Worm (Caenorhabditis elegans) whole organism, young adult: ENCODE results near the gene toca-1.

Source experiments
- B0336.3 ChIP-seq: fragments of 200-800 bp; sonication (Bioruptor generic); IDR thresholded peaks from 2 replicates; pipeline ENCODE4 v1.3.6; 2022; ENCODE audit warnings: missing genetic modification characterization, missing compliant biosample characterization
- F10E7.11 ChIP-seq: sonication (generic microtip); optimal IDR thresholded peaks from 2 replicates; lab custom pipeline; 2017; ENCODE audit warnings: mild to moderate bottlenecking, missing genetic modification characterization, moderate library complexity, missing compliant biosample characterization
- F39B2.1 ChIP-seq: fragments of 200-800 bp; sonication (Bioruptor generic); IDR thresholded peaks from 2 replicates; pipeline ENCODE4 v1.3.6; 2022; ENCODE audit warnings: missing genetic modification reagents, missing genetic modification characterization, missing compliant biosample characterization
- F52B5.7 ChIP-seq: sonication (generic microtip); optimal IDR thresholded peaks from 2 replicates; lab custom pipeline; 2016; ENCODE audit warnings: mild to moderate bottlenecking, missing genetic modification characterization, missing compliant biosample characterization
- F55B11.4 ChIP-seq: sonication (generic microtip); optimal IDR thresholded peaks from 2 replicates; lab custom pipeline; 2016; ENCODE audit warnings: missing compliant biosample characterization, missing genetic modification characterization, borderline replicate concordance; ENCODE audit not compliant: insufficient read depth
- F57A8.1 ChIP-seq: fragments of 200-800 bp; sonication (Bioruptor generic); optimal IDR thresholded peaks from 2 replicates; lab custom pipeline; 2018; ENCODE audit warnings: mild to moderate bottlenecking, missing genetic modification characterization, moderate library complexity, missing compliant biosample characterization
- K11D2.4 ChIP-seq: fragments of 200-800 bp; sonication (Bioruptor generic); IDR thresholded peaks from 2 replicates; pipeline ENCODE4 v1.3.6; 2022; ENCODE audit warnings: missing genetic modification reagents, missing genetic modification characterization, missing compliant biosample characterization
- ama-1 ChIP-seq, 3 experiments: fragments of 150-350 bp in 1 of 3; sonication (generic microtip) in 2 of 3; optimal IDR thresholded peaks; 2 replicates each; lab custom pipeline; 2014 to 2018; ENCODE audit warnings: missing biosample characterization in 2 of 3, missing genetic modification characterization in 2 of 3, missing genetic modification reagents in 2 of 3
- aptf-2 ChIP-seq: fragments of 200-800 bp; sonication (Bioruptor generic); conservative IDR thresholded peaks from 2 replicates; pipeline ENCODE4 v1.3.6; 2022; ENCODE audit warnings: missing genetic modification reagents, missing genetic modification characterization, missing compliant biosample characterization
- attf-6 ChIP-seq: fragments of 200-800 bp; sonication (Bioruptor generic); IDR thresholded peaks from 2 replicates; pipeline ENCODE4 v1.3.6; 2022; ENCODE audit warnings: missing genetic modification reagents, missing genetic modification characterization, missing compliant biosample characterization
- bed-1 ChIP-seq: fragments of 200-800 bp; sonication (Bioruptor generic); IDR thresholded peaks from 2 replicates; pipeline ENCODE4 v1.3.6; 2022; ENCODE audit warnings: missing genetic modification reagents, missing genetic modification characterization, missing compliant biosample characterization
- ceh-27 ChIP-seq: fragments of 200-800 bp; sonication (Bioruptor generic); optimal IDR thresholded peaks from 2 replicates; lab custom pipeline; 2018; ENCODE audit warnings: mild to moderate bottlenecking, missing genetic modification characterization, moderate library complexity, missing compliant biosample characterization
- ceh-79 ChIP-seq: sonication (generic microtip); optimal IDR thresholded peaks from 2 replicates; lab custom pipeline; 2017; ENCODE audit warnings: mild to moderate bottlenecking, missing genetic modification characterization, missing compliant biosample characterization
- dpl-1 ChIP-seq: fragments of 150-350 bp; optimal IDR thresholded peaks from 2 replicates; lab custom pipeline; 2014; ENCODE audit warnings: missing biosample characterization, missing genetic modification reagents, missing genetic modification characterization
- egl-18 ChIP-seq: fragments of 200-800 bp; sonication (Bioruptor generic); IDR thresholded peaks from 2 replicates; pipeline ENCODE4 v1.3.6; 2022; ENCODE audit warnings: missing genetic modification reagents, missing genetic modification characterization, missing compliant biosample characterization
- egl-44 ChIP-seq: fragments of 200-800 bp; sonication (Bioruptor generic); IDR thresholded peaks from 2 replicates; pipeline ENCODE4 v1.3.6; 2022; ENCODE audit warnings: missing genetic modification reagents, missing genetic modification characterization, missing compliant biosample characterization
- ets-4 ChIP-seq: fragments of 200-800 bp; sonication (Bioruptor generic); optimal IDR thresholded peaks from 2 replicates; lab custom pipeline; 2018; ENCODE audit warnings: mild to moderate bottlenecking, missing genetic modification characterization, missing compliant biosample characterization
- gei-17 ChIP-seq: fragments of 200-800 bp; sonication (Bioruptor generic); optimal IDR thresholded peaks from 2 replicates; lab custom pipeline; 2018; ENCODE audit warnings: mild to moderate bottlenecking, missing genetic modification characterization, missing compliant biosample characterization
- hrde-1 ChIP-seq: sonication (generic microtip); optimal IDR thresholded peaks from 2 replicates; lab custom pipeline; 2016; ENCODE audit warnings: missing genetic modification characterization, mild to moderate bottlenecking, missing compliant biosample characterization, moderate library complexity, missing genotype, missing genetic modification reagents, borderline replicate concordance
- hsf-1 ChIP-seq: fragments of 200-800 bp; sonication (Bioruptor generic); IDR thresholded peaks from 2 replicates; pipeline ENCODE4 v1.3.6; 2022; ENCODE audit warnings: missing genetic modification reagents, missing genetic modification characterization, missing compliant biosample characterization
- let-526 ChIP-seq: fragments of 200-800 bp; sonication (Bioruptor generic); IDR thresholded peaks from 2 replicates; pipeline ENCODE4 v1.3.6; 2022; ENCODE audit warnings: missing genetic modification reagents, missing genetic modification characterization, missing compliant biosample characterization
- let-607 ChIP-seq, 2 experiments: fragments of 200-800 bp in 1 of 2; sonication (Bioruptor generic) in 1 of 2; sonication (generic microtip) in 1 of 2; optimal IDR thresholded peaks; 2 replicates each; lab custom pipeline; 2016 to 2018; ENCODE audit warnings: mild to moderate bottlenecking in 2 of 2, missing compliant biosample characterization in 2 of 2, missing genetic modification characterization in 2 of 2, moderate library complexity in 2 of 2, missing genotype in 1 of 2
- lin-26 ChIP-seq: fragments of 200-800 bp; sonication (Bioruptor generic); IDR thresholded peaks from 2 replicates; pipeline ENCODE4 v1.3.6; 2022; ENCODE audit warnings: missing genetic modification reagents, missing genetic modification characterization, missing compliant biosample characterization
- lin-35 ChIP-seq, 3 experiments: fragments of 150-350 bp in 2 of 3; sonication (generic microtip) in 1 of 3; optimal IDR thresholded peaks; 2 replicates each; lab custom pipeline; 2014 to 2018; ENCODE audit warnings: missing biosample characterization in 3 of 3, missing genetic modification characterization in 3 of 3, missing genetic modification reagents in 3 of 3
- lin-40 ChIP-seq: sonication (generic microtip); optimal IDR thresholded peaks from 2 replicates; lab custom pipeline; 2016; ENCODE audit warnings: missing genetic modification characterization, mild to moderate bottlenecking, missing compliant biosample characterization, missing genotype, missing genetic modification reagents
- lin-54 ChIP-seq: fragments of 200-800 bp; sonication (Bioruptor generic); optimal IDR thresholded peaks from 2 replicates; lab custom pipeline; 2018; ENCODE audit warnings: mild to moderate bottlenecking, missing genetic modification characterization, missing compliant biosample characterization
- lsy-27 ChIP-seq: sonication (generic microtip); optimal IDR thresholded peaks from 2 replicates; lab custom pipeline; 2017; ENCODE audit warnings: missing genetic modification characterization, mild to moderate bottlenecking, missing compliant biosample characterization, antibody characterized with exemption, missing genotype, borderline replicate concordance; ENCODE audit not compliant: insufficient read depth
- mel-28 ChIP-seq: sonication (generic microtip); optimal IDR thresholded peaks from 2 replicates; lab custom pipeline; 2016; ENCODE audit warnings: borderline replicate concordance, mild to moderate bottlenecking, missing genetic modification characterization, missing compliant biosample characterization
- nfya-2 ChIP-seq: fragments of 200-800 bp; sonication (Bioruptor generic); IDR thresholded peaks from 2 replicates; pipeline ENCODE4 v1.3.6; 2022; ENCODE audit warnings: missing genetic modification reagents, missing genetic modification characterization, missing compliant biosample characterization
- nhr-27 ChIP-seq: fragments of 200-800 bp; sonication (Bioruptor generic); optimal IDR thresholded peaks from 2 replicates; lab custom pipeline; 2018; ENCODE audit warnings: mild to moderate bottlenecking, missing genetic modification characterization, moderate library complexity, missing compliant biosample characterization
- nhr-90 ChIP-seq: sonication (generic microtip); optimal IDR thresholded peaks from 2 replicates; lab custom pipeline; 2016; ENCODE audit warnings: missing genotype, mild to moderate bottlenecking, missing genetic modification characterization, missing compliant biosample characterization
- pbrm-1 ChIP-seq: fragments of 200-800 bp; sonication (Bioruptor generic); IDR thresholded peaks from 2 replicates; pipeline ENCODE4 v1.3.6; 2022; ENCODE audit warnings: missing genetic modification reagents, missing genetic modification characterization, missing compliant biosample characterization
- pha-4 ChIP-seq: fragments of 150-350 bp; sonication (generic microtip); optimal IDR thresholded peaks from 2 replicates; lab custom pipeline; 2014; ENCODE audit warnings: missing biosample characterization, missing genetic modification reagents, missing genetic modification characterization
- rec-8 ChIP-seq, 2 experiments: sonication (generic microtip); optimal IDR thresholded peaks; 2 replicates each; lab custom pipeline; 2016; ENCODE audit warnings: mild to moderate bottlenecking in 2 of 2, missing genetic modification characterization in 2 of 2, missing genetic modification reagents in 2 of 2, missing genotype in 2 of 2, missing biosample characterization in 1 of 2, missing compliant biosample characterization in 1 of 2, moderate library complexity in 1 of 2
- repo-1 ChIP-seq: sonication (generic microtip); optimal IDR thresholded peaks from 2 replicates; lab custom pipeline; 2017; ENCODE audit warnings: mild to moderate bottlenecking, missing genetic modification characterization, missing compliant biosample characterization
- rpc-1 ChIP-seq, 2 experiments: fragments of 150-350 bp in 1 of 2; sonication (generic microtip) in 1 of 2; optimal IDR thresholded peaks; 2 replicates each; lab custom pipeline; 2014 to 2018; ENCODE audit warnings: missing biosample characterization in 1 of 2, missing genetic modification characterization in 1 of 2, missing genetic modification reagents in 1 of 2, missing genotype in 1 of 2
- sea-2 ChIP-seq: fragments of 200-800 bp; sonication (Bioruptor generic); IDR thresholded peaks from 2 replicates; pipeline ENCODE4 v1.3.6; 2022; ENCODE audit warnings: missing genetic modification characterization, missing compliant biosample characterization
- tbp1 ChIP-seq: fragments of 200-800 bp; sonication (Bioruptor generic); optimal IDR thresholded peaks from 2 replicates; lab custom pipeline; 2018; ENCODE audit warnings: mild to moderate bottlenecking, missing genetic modification characterization, missing compliant biosample characterization
- unc-62 ChIP-seq: fragments of 150-350 bp; optimal IDR thresholded peaks from 2 replicates; lab custom pipeline; 2014; ENCODE audit warnings: missing biosample characterization, missing genetic modification reagents, missing genetic modification characterization
- ztf-18 ChIP-seq: sonication (generic microtip); optimal IDR thresholded peaks from 2 replicates; lab custom pipeline; 2016; ENCODE audit warnings: missing genotype, mild to moderate bottlenecking, missing genetic modification characterization, missing compliant biosample characterization
- ztf-22 ChIP-seq: fragments of 200-800 bp; sonication (Bioruptor generic); optimal IDR thresholded peaks from 2 replicates; lab custom pipeline; 2018; ENCODE audit warnings: mild to moderate bottlenecking, missing genetic modification characterization, moderate library complexity, missing compliant biosample characterization
- ztf-25 ChIP-seq: fragments of 200-800 bp; sonication (Bioruptor generic); IDR thresholded peaks from 2 replicates; pipeline ENCODE4 v1.3.6; 2022; ENCODE audit warnings: missing genetic modification reagents, missing genetic modification characterization, missing compliant biosample characterization
- ztf-26 ChIP-seq: sonication (generic microtip); optimal IDR thresholded peaks from 2 replicates; lab custom pipeline; 2017; ENCODE audit warnings: missing genetic modification characterization, missing compliant biosample characterization
- ztf-28 ChIP-seq: fragments of 200-800 bp; sonication (Bioruptor generic); IDR thresholded peaks from 2 replicates; pipeline ENCODE4 v1.3.6; 2022; ENCODE audit warnings: missing genetic modification reagents, missing genetic modification characterization, missing compliant biosample characterization
- ztf-6 ChIP-seq: fragments of 200-800 bp; sonication (Bioruptor generic); IDR thresholded peaks from 2 replicates; pipeline ENCODE4 v1.3.6; 2022; ENCODE audit warnings: missing genetic modification reagents, missing genetic modification characterization, missing compliant biosample characterization

toca-1 gene

ce11 chrX:1504529-1505080 lies 16.7 kb downstream of the toca-1 start (continued):
- TF ChIP-seq ztf-26 (tag; lab: Kevin White, UChicago) (peak; percentile 55), lsy-27 (no peak), lin-40 (peak; percentile 76), lin-26 (GFP tag; lab: Robert Waterston, UW) (0 out of 2 replicates have a peak, but pooled peaks have one; percentile 63), ama-1 (optimal IDR thresholded peaks at IDR 0.05; lab: Kevin White, UChicago) (peak; percentile 99), ama-1 (GFP tag; optimal IDR thresholded peaks at IDR 0.05; lab: Kevin White, UChicago) (no peak), pha-4 (tag; lab: Kevin White, UChicago) (peak; percentile 92), repo-1 (tag; lab: Kevin White, UChicago) (peak; percentile 37), sea-2 (GFP tag; lab: Robert Waterston, UW) (no peak), nfya-2 (GFP tag; lab: Robert Waterston, UW) (no peak), ztf-18 (tag; lab: Kevin White, UChicago) (peak; percentile 4), ztf-25 (no peak), B0336.3 (GFP tag; lab: Robert Waterston, UW) (peak; percentile 16; the same call in 1 of the 2 replicates), gei-17 (GFP tag; lab: Kevin White, UChicago) (peak; percentile 80), nhr-90 (tag; lab: Kevin White, UChicago) (peak; percentile 34), bed-1 (GFP tag; lab: Robert Waterston, UW) (no peak), lin-35 (GFP tag; optimal IDR thresholded peaks at IDR 0.05; lab: Kevin White, UChicago) (peak in 1 of 3 experiments; percentile 33), hrde-1 (tag; lab: Kevin White, UChicago) (no peak), ztf-22 (GFP tag; lab: Kevin White, UChicago) (peak; percentile 54), K11D2.4 (GFP tag; lab: Robert Waterston, UW) (peak; percentile 79), nhr-27 (no peak), rpc-1 (optimal IDR thresholded peaks at IDR 0.05; lab: Kevin White, UChicago) (no peak), rpc-1 (tag; optimal IDR thresholded peaks at IDR 0.05; lab: Kevin White, UChicago) (no peak), let-526 (peak; percentile 93), pbrm-1 (GFP tag; lab: Robert Waterston, UW) (0 out of 2 replicates have a peak, but pooled peaks have one; percentile 18), ztf-28 (no peak), lin-54 (GFP tag; lab: Kevin White, UChicago) (peak; percentile 50), let-607 (tag; optimal IDR thresholded peaks at IDR 0.05; lab: Kevin White, UChicago) (peak; percentile 8 to 39), tbp1 (peak; percentile 50), ceh-79 (tag; lab: Kevin White, UChicago) (no peak), unc-62 (GFP tag; lab: Kevin White, UChicago) (peak; percentile 81), ceh-27 (GFP tag; lab: Kevin White, UChicago) (peak; percentile 10), rec-8 (tag; optimal IDR thresholded peaks at IDR 0.05; lab: Kevin White, UChicago) (no peak), hsf-1 (GFP tag; lab: Robert Waterston, UW) (peak; percentile 93), egl-44 (GFP tag; lab: Robert Waterston, UW) (peak; percentile 62; the same call in 1 of the 2 replicates), ets-4 (no peak)

- TF ChIP-seq ztf-6 (GFP tag; lab: Robert Waterston, UW) (peak; percentile 47; the same call in 1 of the 2 replicates), ets-4 (no peak), mel-28 (tag; lab: Kevin White, UChicago) (peak; percentile 92), egl-18 (GFP tag; lab: Robert Waterston, UW) (no peak), F39B2.1 (GFP tag; lab: Robert Waterston, UW) (no peak), F57A8.1 (GFP tag; lab: Kevin White, UChicago) (peak; percentile 51), lin-35 (GFP tag; optimal IDR thresholded peaks at IDR 0.05; lab: Kevin White, UChicago) (peak in 1 of 3 experiments; percentile 30), F10E7.11 (tag; lab: Kevin White, UChicago) (no peak), F52B5.7 (tag; lab: Kevin White, UChicago) (peak; percentile 76), dpl-1 (GFP tag; lab: Kevin White, UChicago) (no peak), F55B11.4 (tag; lab: Kevin White, UChicago) (no peak), aptf-2 (GFP tag; lab: Robert Waterston, UW) (peak; percentile 85), attf-6 (no peak), nfya-2 (GFP tag; lab: Robert Waterston, UW) (no peak)
Observed at ce11 chrX:1503698-1504501, 17.4 kb downstream of the toca-1 start.
